Worm (Caenorhabditis elegans) whole organism, L3 larva: Measurements from ENCODE around the gene mrps-26.

ENCODE experiments used
- ZK546.5 ChIP-seq: sonication (generic microtip); optimal IDR thresholded peaks from 2 replicates; lab custom pipeline; 2017; ENCODE audit warnings: missing biosample characterization, missing genetic modification characterization
- ceh-16 ChIP-seq: sonication (generic microtip); optimal IDR thresholded peaks from 2 replicates; lab custom pipeline; 2017; ENCODE audit warnings: missing biosample characterization, missing genetic modification characterization
- ceh-9 ChIP-seq: sonication (generic microtip); optimal IDR thresholded peaks from 2 replicates; lab custom pipeline; 2018; ENCODE audit warnings: missing biosample characterization, missing genetic modification characterization
- lsy-12 ChIP-seq: sonication (generic microtip); optimal IDR thresholded peaks from 2 replicates; lab custom pipeline; 2016; ENCODE audit warnings: mild to moderate bottlenecking, missing genetic modification characterization, missing compliant biosample characterization
- nhr-76 ChIP-seq: fragments of 150-350 bp; sonication (generic microtip); optimal IDR thresholded peaks from 5 replicates; lab custom pipeline; 2014; ENCODE audit warnings: missing biosample characterization, missing genetic modification characterization
- snpc-4 ChIP-seq: fragments of 150-350 bp; optimal IDR thresholded peaks from 2 replicates; lab custom pipeline; 2014; ENCODE audit warnings: missing biosample characterization, missing genetic modification characterization
- tbx-2 ChIP-seq: sonication (generic microtip); optimal IDR thresholded peaks from 2 replicates; lab custom pipeline; 2016; ENCODE audit warnings: mild to moderate bottlenecking, missing genetic modification characterization, missing compliant biosample characterization
- unc-39 ChIP-seq: sonication (generic microtip); optimal IDR thresholded peaks from 4 replicates; lab custom pipeline; 2017; ENCODE audit warnings: missing biosample characterization, missing genetic modification characterization
- unc-62 ChIP-seq: fragments of 150-350 bp; sonication (generic microtip); optimal IDR thresholded peaks from 4 replicates; lab custom pipeline; 2014; ENCODE audit warnings: missing biosample characterization, missing genetic modification reagents, missing genetic modification characterization
- zag-1 ChIP-seq: fragments of 150-350 bp; optimal IDR thresholded peaks from 2 replicates; lab custom pipeline; 2014; ENCODE audit warnings: missing biosample characterization, missing genetic modification characterization

- TF ChIP-seq nhr-76 (tag; lab: Kevin White, UChicago) (no peak), ceh-16 (tag; lab: Kevin White, UChicago) (no peak), lsy-12 (no peak), snpc-4 (tag; lab: Kevin White, UChicago) (no peak), zag-1 (tag; lab: Kevin White, UChicago) (no peak), unc-62 (no peak), ceh-9 (tag; lab: Kevin White, UChicago) (no peak), tbx-2 (tag; lab: Kevin White, UChicago) (no peak), unc-39 (tag; lab: Kevin White, UChicago) (no peak), ZK546.5 (tag; lab: Kevin White, UChicago) (no peak)
Observed at ce11 chrIII:5206861-5207414, 27.5 kb upstream of the mrps-26 start, which contains the start of gene morc-1.
